Worm (Caenorhabditis elegans): ENCODE measurements around the gene nep-1.

Gene nep-1

ce11 chrII:11619895-11620439 is 37.0 kb downstream of the nep-1 start:
- TF ChIP-seq nhr-111 (GFP tag; optimal IDR thresholded peaks at IDR 0.05), result no peak
- TF ChIP-seq Y75B8A.6 (GFP tag; IDR thresholded peaks at IDR 0.05), result no peak
- no peak for TF ChIP-seq ces-1 (GFP tag; optimal IDR thresholded peaks at IDR 0.05)
- TF ChIP-seq nhr-42 (GFP tag; IDR thresholded peaks at IDR 0.05), result peak; percentile 63; the same call in 1 of the 2 replicates
- peak; percentile 43 for TF ChIP-seq pqm-1 (tag; optimal IDR thresholded peaks at IDR 0.05)
- TF ChIP-seq unc-39 (tag; optimal IDR thresholded peaks at IDR 0.05), result no peak
- TF ChIP-seq ZK546.5 (tag; optimal IDR thresholded peaks at IDR 0.05), result no peak
- TF ChIP-seq saeg-2 (GFP tag; IDR thresholded peaks at IDR 0.05), result peak; percentile 63; the same call in 1 of the 2 replicates
- TF ChIP-seq rbr-2 (tag; optimal IDR thresholded peaks at IDR 0.05), result peak; percentile 91
- TF ChIP-seq spr-1 (tag; optimal IDR thresholded peaks at IDR 0.05), result peak; percentile 46
- TF ChIP-seq D1046.2 (GFP tag; IDR thresholded peaks at IDR 0.05), result peak; percentile 67; the same call in 1 of the 2 replicates
- peak; percentile 86 for TF ChIP-seq tra-1 (GFP tag; IDR thresholded peaks at IDR 0.05)
- peak; percentile 64 to 70 for TF ChIP-seq lsy-2 (tag; optimal IDR thresholded peaks at IDR 0.05)
- peak; percentile 36 for TF ChIP-seq dpl-1 (GFP tag; optimal IDR thresholded peaks at IDR 0.05)
- TF ChIP-seq unc-130 (GFP tag; optimal IDR thresholded peaks at IDR 0.05), result no peak
- peak; percentile 90 for TF ChIP-seq pha-4 (GFP tag; IDR thresholded peaks at IDR 0.05)
- peak; percentile 26 for TF ChIP-seq pha-4 (tag; optimal IDR thresholded peaks at IDR 0.05)
- peak; percentile 24 for TF ChIP-seq gei-8 (GFP tag; optimal IDR thresholded peaks at IDR 0.05)
- no peak for TF ChIP-seq zag-1 (tag; optimal IDR thresholded peaks at IDR 0.05)
- peak; percentile 70 for TF ChIP-seq nhr-11 (tag; optimal IDR thresholded peaks at IDR 0.05)
- peak; percentile 90 for TF ChIP-seq nhr-10 (tag; optimal IDR thresholded peaks at IDR 0.05)
- TF ChIP-seq ZK337.2 (GFP tag; IDR thresholded peaks at IDR 0.05), result no peak
- TF ChIP-seq lin-39 (tag; optimal IDR thresholded peaks at IDR 0.05), result no peak
- peak; percentile 93 for TF ChIP-seq mxl-3 (GFP tag; optimal IDR thresholded peaks at IDR 0.05)
- TF ChIP-seq Y48G9A.11 (GFP tag; IDR thresholded peaks at IDR 0.05), result no peak
- peak; percentile 54; the same call in 1 of the 2 replicates for TF ChIP-seq snpc-1.2 (GFP tag; IDR thresholded peaks at IDR 0.05)
- no peak for TF ChIP-seq R02D3.7 (tag; optimal IDR thresholded peaks at IDR 0.05)
- no peak for TF ChIP-seq php-3 (GFP tag; IDR thresholded peaks at IDR 0.05)
- no peak for TF ChIP-seq snpc-4 (tag; optimal IDR thresholded peaks at IDR 0.05)
- TF ChIP-seq dmd-6 (GFP tag; IDR thresholded peaks at IDR 0.05), result peak; percentile 91
- peak in 1 of 2 experiments; percentile 70 for TF ChIP-seq unc-62 (GFP tag; optimal IDR thresholded peaks at IDR 0.05 in 1 of 2)
- TF ChIP-seq unc-62 (tag; optimal IDR thresholded peaks at IDR 0.05), result no peak
- TF ChIP-seq dmd-8 (GFP tag; IDR thresholded peaks at IDR 0.05), result 0 out of 2 replicates have a peak, but pooled peaks have one; percentile 7
- peak; percentile 56 for TF ChIP-seq mes-2 (tag; optimal IDR thresholded peaks at IDR 0.05; ENCODE audit: poor library complexity, severe bottlenecking)
- no peak for TF ChIP-seq Y5F2A.4 (GFP tag; optimal IDR thresholded peaks at IDR 0.05)
- no peak for TF ChIP-seq dmd-9 (GFP tag; IDR thresholded peaks at IDR 0.05)
- TF ChIP-seq duxl-1 (tag; optimal IDR thresholded peaks at IDR 0.05; ENCODE audit: poor library complexity), result peak; percentile 8
- TF ChIP-seq ceh-20 (GFP tag; IDR thresholded peaks at IDR 0.05), result peak; percentile 66
- peak; percentile 17; the same call in 1 of the 2 replicates for TF ChIP-seq madf-9 (GFP tag; conservative IDR thresholded peaks at IDR 0.05)
- TF ChIP-seq F10B5.3 (tag; optimal IDR thresholded peaks at IDR 0.05), result peak; percentile 19
- TF ChIP-seq nhr-102 (tag; optimal IDR thresholded peaks at IDR 0.05), result peak; percentile 41
- TF ChIP-seq ceh-62 (tag; optimal IDR thresholded peaks at IDR 0.05), result no peak
- peak; percentile 75; the same call in 1 of the 2 replicates for TF ChIP-seq T26A8.4 (GFP tag; IDR thresholded peaks at IDR 0.05)
- TF ChIP-seq ztf-11 (tag; optimal IDR thresholded peaks at IDR 0.05), result no peak
- peak; percentile 47 for TF ChIP-seq nhr-77 (tag; optimal IDR thresholded peaks at IDR 0.05)
- TF ChIP-seq set-16 (GFP tag; IDR thresholded peaks at IDR 0.05), result peak; percentile 99
- TF ChIP-seq zfp-2 (tag; optimal IDR thresholded peaks at IDR 0.05), result peak; percentile 40
- TF ChIP-seq lin-13 (GFP tag; optimal IDR thresholded peaks at IDR 0.05), result peak; percentile 53
- TF ChIP-seq mxl-2 (GFP tag; conservative IDR thresholded peaks at IDR 0.05), result no peak
- TF ChIP-seq nhr-6 (tag; optimal IDR thresholded peaks at IDR 0.05), result peak; percentile 16
- TF ChIP-seq aly-2 (tag; optimal IDR thresholded peaks at IDR 0.05), result no peak
- no peak for TF ChIP-seq ceh-28 (tag; optimal IDR thresholded peaks at IDR 0.05)
